ENCODE assay signal across 2 worm cellular contexts in genomic region chrIII:10953160-10953559, ce11.
A peak's percentile ranks its signal among the peaks of the same experiment; 100 is the strongest.
TF ChIP-seq lines count a peak whose summit lies in the region.

zig-5 (minus strand) TSS chrIII:10953508.

TF ChIP-seq in whole organism, L3 larva, 47 proteins besides CTCF, POLR2A, EP300 and RAD21:
- TF ChIP-seq nhr-77 (tag; optimal IDR thresholded peaks at IDR 0.05; lab: Kevin White, UChicago) = no peak
- peak; percentile 51 for TF ChIP-seq ceh-28 (tag; optimal IDR thresholded peaks at IDR 0.05; lab: Kevin White, UChicago)

TF ChIP-seq in whole organism, L4 larva, 104 proteins besides CTCF, POLR2A, EP300 and RAD21:
- TF ChIP-seq nhr-102 (tag; optimal IDR thresholded peaks at IDR 0.05; lab: Kevin White, UChicago) (no peak), ceh-28 (tag; optimal IDR thresholded peaks at IDR 0.05; lab: Kevin White, UChicago) (peak; percentile 81)

Comparison
In these comparisons a context has a peak if more than half of its experiments do, and no peak if none do; other contexts are left out.
1. Of the 28 proteins assayed by ChIP-seq in both whole organism, L4 larva and whole organism, L3 larva: peak only in whole organism, L4 larva: none; only in whole organism, L3 larva: none; in both: ceh-28; in neither: 27.